Fruit fly (Drosophila melanogaster): ENCODE data around the gene Ugt37A1.

Gene Ugt37A1

DNA sequence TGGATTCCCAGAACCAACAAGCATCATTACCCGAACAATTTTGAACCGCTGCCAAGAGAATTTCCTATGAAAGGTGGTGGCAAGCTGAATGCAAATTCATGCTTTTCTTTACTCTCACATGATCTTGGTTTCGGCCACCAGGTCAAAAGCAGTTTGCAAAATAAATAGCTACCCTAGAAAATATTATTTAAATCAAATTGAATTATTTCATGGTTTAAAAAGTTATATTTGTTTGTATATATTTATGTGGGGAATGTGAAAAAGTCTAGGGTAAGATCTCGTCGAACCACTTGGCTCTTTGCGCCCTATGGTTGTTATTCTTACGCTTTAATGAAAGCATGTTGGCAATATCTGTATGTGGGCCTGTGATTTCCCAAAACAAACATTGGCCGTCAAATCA, 22.2 kb downstream of the Ugt37A1 start (continued):
- peak; percentile 13 for TF ChIP-seq CG10979 (tag; optimal IDR thresholded peaks at IDR 0.05)
- TF ChIP-seq ash1 (GFP tag; optimal IDR thresholded peaks at IDR 0.05), result no peak
- TF ChIP-seq CrebB (tag; optimal IDR thresholded peaks at IDR 0.05), result no peak
- TF ChIP-seq nmo (GFP tag; optimal IDR thresholded peaks at IDR 0.05), result peak; percentile 14
- TF ChIP-seq chif (GFP tag; optimal IDR thresholded peaks at IDR 0.05), result no peak
- TF ChIP-seq tll (GFP tag; optimal IDR thresholded peaks at IDR 0.05), result no peak
- peak; percentile 47 for TF ChIP-seq D19B (GFP tag; optimal IDR thresholded peaks at IDR 0.05)
- TF ChIP-seq CG3838 (GFP tag; optimal IDR thresholded peaks at IDR 0.05), result no peak
- peak; percentile 52 for TF ChIP-seq Sox102F (GFP tag; optimal IDR thresholded peaks at IDR 0.05)
- TF ChIP-seq CG8388 (GFP tag; optimal IDR thresholded peaks at IDR 0.05), result no peak
- TF ChIP-seq chinmo (GFP tag; IDR thresholded peaks at IDR 0.05; ENCODE audit: partially characterized antibody), result no peak
- 0 out of 3 replicates have a peak, but pooled peaks have one; percentile 27 for TF ChIP-seq CG11456 (GFP tag; IDR thresholded peaks at IDR 0.05)
- TF ChIP-seq Med (GFP tag), result peak; percentile 65

DNA sequence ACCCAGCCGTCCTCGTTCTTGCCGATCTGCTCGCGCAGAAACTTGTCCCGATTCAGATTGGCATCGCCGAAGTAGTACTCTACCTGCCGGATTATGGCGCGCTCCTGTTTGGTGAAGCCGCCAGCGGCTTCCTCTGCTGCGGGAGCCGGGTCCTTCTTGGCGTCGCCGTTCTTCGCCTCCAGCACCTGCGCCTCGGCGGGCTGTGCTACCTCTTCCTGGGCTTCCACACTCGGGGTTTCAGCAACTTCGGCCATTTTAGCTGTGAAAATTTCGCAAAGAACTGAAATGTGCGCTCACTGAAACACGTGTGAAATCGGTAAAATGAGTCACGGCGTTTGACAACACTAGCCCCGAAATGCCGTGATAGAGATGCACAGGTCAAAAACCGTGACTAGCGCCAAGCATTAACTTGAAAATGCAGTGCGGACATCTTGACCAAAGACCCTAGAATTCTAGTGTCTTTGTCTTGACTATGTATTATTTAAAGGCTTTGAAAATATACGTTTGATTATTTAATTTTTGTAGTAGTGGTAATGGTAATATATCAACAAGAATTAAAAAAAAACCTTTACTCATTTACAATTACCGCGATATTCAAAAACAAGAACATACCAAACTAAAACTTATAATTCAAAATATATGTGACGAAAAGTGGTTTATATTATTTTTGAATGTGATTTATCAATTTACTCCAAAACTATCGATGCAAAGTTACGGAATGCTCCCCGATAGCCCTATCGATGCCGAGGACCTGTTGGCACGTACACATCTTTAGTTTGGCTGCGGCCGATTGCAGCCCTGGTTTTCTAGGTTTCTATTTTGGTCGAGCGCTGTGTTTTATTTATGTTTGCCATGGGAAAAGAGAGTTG, 24.0 kb downstream of the Ugt37A1 start, which contains the start of the genes La and RtGEF:
La (minus strand) TSS at position 342 of the 869 bp plus-strand sequence.
RtGEF (plus strand) TSS at position 764 of the 869 bp plus-strand sequence.
- TF ChIP-seq cg (GFP tag; optimal IDR thresholded peaks at IDR 0.05) (no peak), tio (GFP tag; optimal IDR thresholded peaks at IDR 0.05) (peak; percentile 48), nom (GFP tag; optimal IDR thresholded peaks at IDR 0.05) (no peak), CG10959 (GFP tag; IDR thresholded peaks at IDR 0.05) (no peak), CG34422 (GFP tag; IDR thresholded peaks at IDR 0.05) (peak; percentile 64), Jarid2 (GFP tag; optimal IDR thresholded peaks at IDR 0.05) (no peak), CG4424 (GFP tag; optimal IDR thresholded peaks at IDR 0.05) (peak; percentile 69), al (GFP tag; IDR thresholded peaks at IDR 0.05) (no peak), rib (GFP tag; IDR thresholded peaks at IDR 0.05) (peak; percentile 14; the same call in 1 of the 2 replicates), Ets65A (GFP tag) (peak; percentile 97), sisA (GFP tag; IDR thresholded peaks at IDR 0.05) (0 out of 2 replicates have a peak, but pooled peaks have one; percentile 3), Fer3 (tag; optimal IDR thresholded peaks at IDR 0.05) (peak; percentile 24), lbe (GFP tag; optimal IDR thresholded peaks at IDR 0.05) (peak; percentile 32), mirr (GFP tag; optimal IDR thresholded peaks at IDR 0.05) (no peak), CG10543 (GFP tag; optimal IDR thresholded peaks at IDR 0.05) (peak; percentile 45), TFAM (GFP tag; optimal IDR thresholded peaks at IDR 0.05) (no peak), Max (GFP tag; optimal IDR thresholded peaks at IDR 0.05) (peak; percentile 88), fd102C (GFP tag; optimal IDR thresholded peaks at IDR 0.05) (no peak), sqz (GFP tag; optimal IDR thresholded peaks at IDR 0.05) (no peak), maf-S (GFP tag; optimal IDR thresholded peaks at IDR 0.05) (peak; percentile 19), CG12219 (GFP tag; optimal IDR thresholded peaks at IDR 0.05) (no peak), br (optimal IDR thresholded peaks at IDR 0.05) (no peak), CG8924 (tag; optimal IDR thresholded peaks at IDR 0.05) (peak; percentile 33), Hsf (GFP tag; optimal IDR thresholded peaks at IDR 0.05) (peak; percentile 68), eve (GFP tag; optimal IDR thresholded peaks at IDR 0.05) (no peak), Lpt (GFP tag; optimal IDR thresholded peaks at IDR 0.05) (no peak), CG30403 (GFP tag; optimal IDR thresholded peaks at IDR 0.05) (peak; percentile 81), CG5245 (GFP tag; optimal IDR thresholded peaks at IDR 0.05) (no peak), ind (GFP tag; optimal IDR thresholded peaks at IDR 0.05) (peak; percentile 62), emc (GFP tag; optimal IDR thresholded peaks at IDR 0.05) (no peak), CG4404 (GFP tag; IDR thresholded peaks at IDR 0.05) (no peak), Stat92E (GFP tag; optimal IDR thresholded peaks at IDR 0.05) (peak in 1 of 3 experiments; percentile 21), CG7987 (GFP tag; optimal IDR thresholded peaks at IDR 0.05) (no peak), gsb-n (tag; optimal IDR thresholded peaks at IDR 0.05) (no peak), Deaf1 (tag; optimal IDR thresholded peaks at IDR 0.05) (no peak)

Data from whole organism, embryonic.